Fruit fly (Drosophila melanogaster): ENCODE measurements around the gene zen.

DNA sequence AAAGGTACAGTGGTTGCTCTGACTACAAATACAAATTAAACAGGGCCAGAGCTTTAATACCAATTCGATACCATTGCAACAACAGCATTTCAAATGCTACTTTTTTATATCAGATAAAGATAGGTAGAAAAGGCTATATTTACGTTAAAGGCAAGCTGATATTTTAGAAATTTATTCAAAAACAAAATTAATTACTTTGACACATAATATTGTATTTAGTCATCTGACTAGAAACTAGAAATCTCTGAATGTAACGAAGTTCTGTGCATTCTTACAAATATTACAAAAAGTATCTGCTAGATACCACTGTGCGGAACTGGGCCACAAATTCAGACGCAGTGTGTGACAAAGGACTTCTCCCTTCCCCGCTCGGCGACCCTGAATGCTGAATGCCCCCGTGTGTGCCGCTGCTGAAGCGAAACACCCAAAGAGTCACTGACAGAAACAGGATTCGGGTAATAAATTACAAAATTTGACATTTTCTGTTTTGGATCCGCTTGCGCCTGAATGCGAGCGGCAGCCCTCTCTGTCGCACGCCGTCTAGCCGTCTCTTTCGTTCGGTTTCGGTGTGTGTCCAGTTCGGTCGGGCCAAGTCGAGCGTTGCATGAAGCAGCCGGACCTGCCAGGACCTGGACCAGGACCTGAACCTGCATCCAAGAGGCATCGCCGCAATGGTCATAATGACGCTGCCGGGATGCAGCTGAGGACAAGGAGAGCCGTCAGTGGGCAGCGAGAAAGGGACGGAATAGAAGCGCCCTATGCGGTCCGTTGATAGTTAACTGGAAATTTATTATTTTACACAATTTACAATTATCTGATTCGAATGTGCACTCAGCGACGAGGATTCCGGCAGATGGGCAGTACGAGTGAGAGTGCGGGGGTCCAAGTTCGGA is 7.0 kb upstream of the zen start:
- TF ChIP-seq ttk (optimal IDR thresholded peaks at IDR 0.05) (no peak), Myc (optimal IDR thresholded peaks at IDR 0.05) (no peak), Sin3A (optimal IDR thresholded peaks at IDR 0.05) (no peak), psq (optimal IDR thresholded peaks at IDR 0.05) (no peak), h (optimal IDR thresholded peaks at IDR 0.05) (no peak)
